Fruit fly (Drosophila melanogaster): ENCODE measurements around the gene CG2116.

The CG2116 gene

DNA sequence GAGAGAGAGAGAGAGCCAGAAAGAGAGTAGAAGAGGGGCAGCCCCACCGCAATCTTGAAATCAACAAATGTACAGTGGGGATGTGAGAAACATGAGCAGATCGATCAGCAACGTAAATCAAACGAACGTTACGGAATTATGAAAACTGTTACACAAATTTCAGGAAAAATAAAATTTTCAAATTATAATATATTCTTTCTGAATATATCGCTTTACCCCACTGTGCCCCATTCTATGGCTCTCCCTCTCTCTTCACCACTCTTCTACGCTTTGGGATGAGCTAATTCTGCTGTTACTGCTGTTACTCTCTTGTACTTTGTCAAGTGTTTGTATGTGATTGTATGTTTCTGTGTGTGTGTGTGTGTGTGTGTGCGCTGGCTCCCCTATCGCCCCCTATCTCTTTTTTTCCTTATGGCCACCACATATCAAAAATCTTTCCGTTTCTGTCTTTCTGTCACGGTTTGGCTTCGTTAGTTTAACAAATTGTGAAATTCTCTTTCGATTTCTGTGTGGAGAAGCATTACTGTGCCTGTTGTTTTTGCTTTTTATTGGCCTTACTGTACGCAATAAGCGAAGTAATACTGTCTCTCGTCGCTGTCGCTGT, 38.5 kb upstream of the CG2116 start (continued):
- TF ChIP-seq Blimp-1 (GFP tag; optimal IDR thresholded peaks at IDR 0.05) (peak; percentile 94), CG10274 (GFP tag; optimal IDR thresholded peaks at IDR 0.05) (peak; percentile 89), Dbx (GFP tag; IDR thresholded peaks at IDR 0.05) (peak; percentile 98), sob (GFP tag; IDR thresholded peaks at IDR 0.05) (peak; percentile 99), Deaf1 (tag; optimal IDR thresholded peaks at IDR 0.05) (peak; percentile 78), CG16863 (GFP tag; optimal IDR thresholded peaks at IDR 0.05) (peak; percentile 88), da (GFP tag; optimal IDR thresholded peaks at IDR 0.05) (peak; percentile 58), CG32772 (GFP tag; IDR thresholded peaks at IDR 0.05) (peak; percentile 98), CoRest (tag; optimal IDR thresholded peaks at IDR 0.05) (peak; percentile 95), nerfin-2 (GFP tag; IDR thresholded peaks at IDR 0.05; ENCODE audit: partially characterized antibody) (no peak; the same call in 1 of the 2 replicates), Myb (GFP tag; optimal IDR thresholded peaks at IDR 0.05) (peak; percentile 72), CG34224 (GFP tag; IDR thresholded peaks at IDR 0.05; ENCODE audit: partially characterized antibody) (peak; percentile 67; the same call in 2 of the 3 replicates), CG13287 (GFP tag; IDR thresholded peaks at IDR 0.05; ENCODE audit: partially characterized antibody) (peak; percentile 65), Xrp1 (GFP tag; IDR thresholded peaks at IDR 0.05) (peak; percentile 99), sr (GFP tag; IDR thresholded peaks at IDR 0.05) (peak; percentile 96), CG15269 (tag; optimal IDR thresholded peaks at IDR 0.05) (peak; percentile 97), Asciz (GFP tag; optimal IDR thresholded peaks at IDR 0.05) (peak; percentile 96), NC2α (GFP tag; optimal IDR thresholded peaks at IDR 0.05) (peak; percentile 65), Sry-δ (GFP tag; optimal IDR thresholded peaks at IDR 0.05) (peak; percentile 38), hkb (optimal IDR thresholded peaks at IDR 0.05) (no peak), hkb (GFP tag; IDR thresholded peaks at IDR 0.05) (peak; percentile 99), esg (GFP tag; conservative IDR thresholded peaks at IDR 0.05) (peak; percentile 98), pb (GFP tag; optimal IDR thresholded peaks at IDR 0.05) (peak; percentile 52), CG10431 (GFP tag; optimal IDR thresholded peaks at IDR 0.05) (peak; percentile 84), CG3838 (GFP tag; optimal IDR thresholded peaks at IDR 0.05) (peak; percentile 82), CG31441 (GFP tag; IDR thresholded peaks at IDR 0.05) (peak; percentile 93), CG6272 (GFP tag; IDR thresholded peaks at IDR 0.05) (peak; percentile 97), pnt (GFP tag; optimal IDR thresholded peaks at IDR 0.05) (peak; percentile 85), TFAM (GFP tag; optimal IDR thresholded peaks at IDR 0.05) (peak; percentile 67), Oli (tag; optimal IDR thresholded peaks at IDR 0.05) (peak; percentile 95), CG30020 (tag; optimal IDR thresholded peaks at IDR 0.05) (peak; percentile 57), Ssrp (tag; optimal IDR thresholded peaks at IDR 0.05) (peak; percentile 93), gt (GFP tag; IDR thresholded peaks at IDR 0.05) (peak; percentile 87), fd96Cb (tag; optimal IDR thresholded peaks at IDR 0.05) (peak; percentile 95), CG10366 (GFP tag; IDR thresholded peaks at IDR 0.05) (peak; percentile 99), bcd (GFP tag; optimal IDR thresholded peaks at IDR 0.05) (peak; percentile 97), maf-S (GFP tag; optimal IDR thresholded peaks at IDR 0.05) (peak; percentile 88), Hr78 (GFP tag; optimal IDR thresholded peaks at IDR 0.05) (peak in 1 of 2 experiments; percentile 75), Taf1 (GFP tag; IDR thresholded peaks at IDR 0.05) (peak; percentile 98), CG34376 (GFP tag; optimal IDR thresholded peaks at IDR 0.05) (peak; percentile 95), trem (tag; optimal IDR thresholded peaks at IDR 0.05) (peak; percentile 89), CG12155 (GFP tag; optimal IDR thresholded peaks at IDR 0.05) (peak; percentile 93), CG16815 (GFP tag; optimal IDR thresholded peaks at IDR 0.05) (peak; percentile 91), ind (GFP tag; optimal IDR thresholded peaks at IDR 0.05) (peak; percentile 96), Usf (GFP tag; optimal IDR thresholded peaks at IDR 0.05) (peak; percentile 87), MBD-R2 (GFP tag; IDR thresholded peaks at IDR 0.05) (peak; percentile 98), grn (GFP tag; optimal IDR thresholded peaks at IDR 0.05) (peak; percentile 96), bsh (GFP tag; optimal IDR thresholded peaks at IDR 0.05) (peak; percentile 91 to 97), CG4854 (GFP tag; optimal IDR thresholded peaks at IDR 0.05) (peak; percentile 91), CG7839 (tag; optimal IDR thresholded peaks at IDR 0.05) (peak; percentile 97)
